Fruit fly (Drosophila melanogaster): ENCODE results near the gene CG31546.
A peak's percentile ranks its signal among the peaks of the same experiment; 100 is the strongest.

Gene CG31546

DNA sequence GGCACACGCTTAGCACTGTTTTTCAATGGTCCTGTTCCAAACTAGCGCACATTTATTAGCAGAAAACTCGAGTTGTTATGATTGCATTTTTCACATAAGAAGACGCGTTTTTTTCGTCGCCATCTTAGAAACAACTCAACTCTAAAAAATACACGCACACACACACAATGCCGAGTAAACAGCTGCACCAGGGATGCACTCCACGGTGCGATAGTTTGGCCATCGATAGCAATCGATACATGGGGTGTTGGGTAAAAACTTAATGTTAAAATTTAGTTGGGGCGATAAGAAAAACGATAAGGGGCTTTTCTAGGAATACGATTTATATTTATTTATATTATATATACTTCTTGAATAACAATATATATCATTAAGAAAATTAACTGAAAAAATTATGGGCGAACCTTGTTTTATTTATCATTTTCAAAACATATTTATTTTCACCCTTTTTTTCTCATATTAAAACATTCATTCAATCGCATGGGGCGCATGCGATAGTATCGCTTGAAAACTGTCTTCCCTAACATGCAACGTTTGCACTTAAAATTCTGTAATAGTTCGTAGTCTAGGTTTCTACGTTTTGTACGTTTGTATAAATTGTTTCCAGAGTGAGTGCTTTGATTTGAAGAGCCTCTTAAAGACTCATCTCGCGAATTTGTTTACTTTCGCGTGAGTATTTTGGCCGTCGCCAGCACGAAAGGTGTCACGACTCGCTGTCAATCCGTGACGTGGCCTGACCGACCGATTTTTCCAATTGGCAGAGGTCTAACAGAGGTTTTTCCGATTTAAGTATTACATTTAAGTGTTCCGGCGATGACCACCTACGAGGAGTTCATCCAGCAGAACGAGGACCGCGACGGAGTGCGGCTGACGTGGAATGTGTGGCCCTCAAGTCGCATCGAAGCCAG lies 13.4 kb upstream of the CG31546 start, which contains the start of the genes MTA1-like and Sec23 (continued):
- peak; percentile 98 for TF ChIP-seq knrl (GFP tag; IDR thresholded peaks at IDR 0.05; ENCODE audit: partially characterized antibody)
- TF ChIP-seq CG11456 (GFP tag; IDR thresholded peaks at IDR 0.05): peak; percentile 45; the same call in 1 of the 3 replicates
- peak; percentile 41 for TF ChIP-seq bab2 (GFP tag; optimal IDR thresholded peaks at IDR 0.05)
- no peak for TF ChIP-seq ara (GFP tag; IDR thresholded peaks at IDR 0.05)
- no peak for TF ChIP-seq Nf-YA (GFP tag; IDR thresholded peaks at IDR 0.05)
- TF ChIP-seq tgo (GFP tag; IDR thresholded peaks at IDR 0.05): peak; percentile 40; the same call in 1 of the 3 replicates
- peak; percentile 94 for TF ChIP-seq Doc3 (GFP tag; IDR thresholded peaks at IDR 0.05; ENCODE audit: partially characterized antibody)
- TF ChIP-seq Pdp1 (GFP tag; optimal IDR thresholded peaks at IDR 0.05): peak in 1 of 2 experiments; percentile 22
- peak; percentile 46 for TF ChIP-seq CG34376 (GFP tag; optimal IDR thresholded peaks at IDR 0.05)
- no peak for TF ChIP-seq CG7271 (tag; optimal IDR thresholded peaks at IDR 0.05)
- peak; percentile 35; the same call in 1 of the 2 replicates for TF ChIP-seq HLH3B (GFP tag; IDR thresholded peaks at IDR 0.05)
- TF ChIP-seq Bdp1 (GFP tag; optimal IDR thresholded peaks at IDR 0.05): no peak
- TF ChIP-seq CG11723 (GFP tag; optimal IDR thresholded peaks at IDR 0.05): peak; percentile 26
- no peak for TF ChIP-seq CG14667 (GFP tag; IDR thresholded peaks at IDR 0.05)
- TF ChIP-seq CG1603 (tag; optimal IDR thresholded peaks at IDR 0.05): peak; percentile 49
- TF ChIP-seq btn (GFP tag; optimal IDR thresholded peaks at IDR 0.05): no peak
- TF ChIP-seq Atf6 (GFP tag; IDR thresholded peaks at IDR 0.05): no peak
- TF ChIP-seq CG17829 (tag; optimal IDR thresholded peaks at IDR 0.05): peak; percentile 78
- peak; percentile 97 for TF ChIP-seq Dll (GFP tag; IDR thresholded peaks at IDR 0.05; ENCODE audit: partially characterized antibody)
- TF ChIP-seq dm (GFP tag; optimal IDR thresholded peaks at IDR 0.05): peak; percentile 36
- TF ChIP-seq CG7839 (tag; optimal IDR thresholded peaks at IDR 0.05): peak; percentile 68
- no peak for TF ChIP-seq Eip74EF (GFP tag; optimal IDR thresholded peaks at IDR 0.05)
- TF ChIP-seq Rfx (GFP tag; IDR thresholded peaks at IDR 0.05): peak; percentile 71
- peak; percentile 56 for TF ChIP-seq CG9215 (GFP tag; IDR thresholded peaks at IDR 0.05)
- TF ChIP-seq rib (GFP tag; IDR thresholded peaks at IDR 0.05): no peak; the same call in 1 of the 2 replicates
- TF ChIP-seq Sin3A (optimal IDR thresholded peaks at IDR 0.05): peak; percentile 56
- TF ChIP-seq CoRest (tag; optimal IDR thresholded peaks at IDR 0.05): peak; percentile 78
- TF ChIP-seq CG1024 (GFP tag; IDR thresholded peaks at IDR 0.05): no peak
- peak; percentile 10 for TF ChIP-seq CG3407 (GFP tag; optimal IDR thresholded peaks at IDR 0.05)
- no peak for TF ChIP-seq bigmax (GFP tag; optimal IDR thresholded peaks at IDR 0.05)
- no peak for TF ChIP-seq gcm (GFP tag; optimal IDR thresholded peaks at IDR 0.05)
- TF ChIP-seq gce (GFP tag; IDR thresholded peaks at IDR 0.05): no peak
- TF ChIP-seq tio (GFP tag; optimal IDR thresholded peaks at IDR 0.05): no peak
- TF ChIP-seq CG7963 (GFP tag; IDR thresholded peaks at IDR 0.05; ENCODE audit: partially characterized antibody): peak; percentile 74; the same call in 2 of the 3 replicates
- TF ChIP-seq CG5953 (GFP tag; IDR thresholded peaks at IDR 0.05): no peak
- peak; percentile 81 for TF ChIP-seq sens (GFP tag)
- no peak for TF ChIP-seq jing (GFP tag; optimal IDR thresholded peaks at IDR 0.05)
- TF ChIP-seq maf-S (GFP tag; optimal IDR thresholded peaks at IDR 0.05): no peak
- peak; percentile 27 for TF ChIP-seq CG18011 (GFP tag; optimal IDR thresholded peaks at IDR 0.05)
- peak; percentile 31 for TF ChIP-seq scrt (GFP tag; optimal IDR thresholded peaks at IDR 0.05)
- no peak for TF ChIP-seq seq (GFP tag; IDR thresholded peaks at IDR 0.05)
- no peak for TF ChIP-seq CG17612 (GFP tag; IDR thresholded peaks at IDR 0.05)
- TF ChIP-seq CG2889 (GFP tag; IDR thresholded peaks at IDR 0.05): no peak
- no peak for TF ChIP-seq E2f2 (GFP tag; IDR thresholded peaks at IDR 0.05)
- TF ChIP-seq cg (GFP tag; optimal IDR thresholded peaks at IDR 0.05): no peak
- TF ChIP-seq az2 (GFP tag; optimal IDR thresholded peaks at IDR 0.05): peak; percentile 44
- TF ChIP-seq CG18476 (GFP tag; optimal IDR thresholded peaks at IDR 0.05): peak; percentile 11
- peak; percentile 76 for TF ChIP-seq Xbp1 (GFP tag; optimal IDR thresholded peaks at IDR 0.05)
- no peak for TF ChIP-seq Mrtf (GFP tag; IDR thresholded peaks at IDR 0.05)
